Worm (Caenorhabditis elegans) whole organism, young adult: ENCODE results near the gene F54D5.23.

Experiments used
- F55B11.4 ChIP-seq: sonication (generic microtip); optimal IDR thresholded peaks from 2 replicates; lab custom pipeline; 2016; ENCODE audit warnings: missing compliant biosample characterization, missing genetic modification characterization, borderline replicate concordance; ENCODE audit not compliant: insufficient read depth
- ama-1 ChIP-seq, 3 experiments: fragments of 150-350 bp in 1 of 3; sonication (generic microtip) in 2 of 3; optimal IDR thresholded peaks; 2 replicates each; lab custom pipeline; 2014 to 2018; ENCODE audit warnings: missing biosample characterization in 2 of 3, missing genetic modification characterization in 2 of 3, missing genetic modification reagents in 2 of 3
- repo-1 ChIP-seq: sonication (generic microtip); optimal IDR thresholded peaks from 2 replicates; lab custom pipeline; 2017; ENCODE audit warnings: mild to moderate bottlenecking, missing genetic modification characterization, missing compliant biosample characterization
- rpc-1 ChIP-seq, 2 experiments: fragments of 150-350 bp in 1 of 2; sonication (generic microtip) in 1 of 2; optimal IDR thresholded peaks; 2 replicates each; lab custom pipeline; 2014 to 2018; ENCODE audit warnings: missing biosample characterization in 1 of 2, missing genetic modification characterization in 1 of 2, missing genetic modification reagents in 1 of 2, missing genotype in 1 of 2
- snpc-4 ChIP-seq, 5 experiments: fragments of 150-350 bp in 1 of 5; sonication (generic microtip) in 4 of 5; optimal IDR thresholded peaks; 2 replicates each; lab custom pipeline; 2014 to 2018; ENCODE audit warnings: missing genetic modification characterization in 5 of 5, missing biosample characterization in 3 of 5, antibody characterized with exemption in 2 of 5, mild to moderate bottlenecking in 2 of 5, missing compliant biosample characterization in 2 of 5, missing genotype in 2 of 5, moderate library complexity in 2 of 5, missing genetic modification reagents in 1 of 5
- unc-130 ChIP-seq: sonication (generic microtip); optimal IDR thresholded peaks from 2 replicates; lab custom pipeline; 2016; ENCODE audit warnings: missing genetic modification reagents, missing genetic modification characterization, missing compliant biosample characterization

DNA sequence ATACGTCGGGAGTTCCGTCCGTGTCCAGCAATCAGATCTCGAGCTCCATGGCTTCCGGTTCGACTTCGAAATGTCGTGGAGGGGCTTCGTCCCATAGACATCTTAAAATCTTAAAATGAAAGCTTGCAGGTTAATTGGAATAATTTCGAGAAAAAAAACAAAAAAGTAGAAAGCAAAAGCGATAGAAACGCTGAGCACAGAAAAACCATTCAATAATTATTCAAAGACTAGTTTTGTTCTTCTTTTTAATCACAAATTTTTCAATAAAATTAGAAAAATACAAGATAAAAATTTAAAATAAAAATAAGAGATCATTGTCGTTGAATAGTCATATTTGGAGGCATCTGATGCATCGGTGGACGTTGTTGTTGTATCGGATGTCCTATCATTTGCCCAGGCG is 42.1 kb downstream of the F54D5.23 start, which contains the start of gene age-1:
- no peak for TF ChIP-seq repo-1 (tag; lab: Kevin White, UChicago)
- no peak for TF ChIP-seq snpc-4 (GFP tag; optimal IDR thresholded peaks at IDR 0.05; lab: Kevin White, UChicago)
- TF ChIP-seq snpc-4 (tag; optimal IDR thresholded peaks at IDR 0.05; lab: Kevin White, UChicago), result no peak
- TF ChIP-seq F55B11.4, result no peak
- TF ChIP-seq rpc-1 (optimal IDR thresholded peaks at IDR 0.05; lab: Kevin White, UChicago), result no peak
- TF ChIP-seq rpc-1 (tag; optimal IDR thresholded peaks at IDR 0.05; lab: Kevin White, UChicago), result no peak
- TF ChIP-seq unc-130 (GFP tag; lab: Kevin White, UChicago), result no peak
- TF ChIP-seq ama-1 (optimal IDR thresholded peaks at IDR 0.05; lab: Kevin White, UChicago), result no peak
- TF ChIP-seq ama-1 (GFP tag; optimal IDR thresholded peaks at IDR 0.05; lab: Kevin White, UChicago), result no peak
